Worm (Caenorhabditis elegans) whole organism, early embryonic: Measurements from ENCODE around the gene Y105C5B.3.

Source experiments
- B0310.2 ChIP-seq: sonication (generic microtip); optimal IDR thresholded peaks from 2 replicates; lab custom pipeline; 2016; ENCODE audit warnings: mild to moderate bottlenecking, missing genetic modification characterization, missing compliant biosample characterization
- aly-1 ChIP-seq: sonication (generic microtip); optimal IDR thresholded peaks from 2 replicates; lab custom pipeline; 2016; ENCODE audit warnings: missing genetic modification characterization, missing compliant biosample characterization
- ama-1 ChIP-seq: fragments of 150-350 bp; optimal IDR thresholded peaks from 2 replicates; lab custom pipeline; 2014
- ceh-36 ChIP-seq: sonication (generic microtip); optimal IDR thresholded peaks from 2 replicates; lab custom pipeline; 2016; ENCODE audit warnings: missing genetic modification characterization, inconsistent platforms, missing compliant biosample characterization
- ets-7 ChIP-seq: sonication (generic microtip); optimal IDR thresholded peaks from 2 replicates; lab custom pipeline; 2016; ENCODE audit warnings: missing genotype, missing genetic modification characterization, missing compliant biosample characterization
- hmbx-1 ChIP-seq: sonication (generic microtip); optimal IDR thresholded peaks from 2 replicates; lab custom pipeline; 2016; ENCODE audit warnings: mild to moderate bottlenecking, missing genetic modification characterization, missing compliant biosample characterization
- hmg-4 ChIP-seq: fragments of 200-800 bp; sonication (Bioruptor generic); optimal IDR thresholded peaks from 2 replicates; lab custom pipeline; 2018; ENCODE audit warnings: mild to moderate bottlenecking, missing genetic modification characterization, missing compliant biosample characterization
- pes-1 ChIP-seq: fragments of 200-800 bp; sonication (Bioruptor generic); IDR thresholded peaks from 2 replicates; pipeline ENCODE4 v1.3.6; 2022; ENCODE audit warnings: missing genetic modification reagents, missing genetic modification characterization, missing compliant biosample characterization
- scrt-1 ChIP-seq: fragments of 200-800 bp; sonication (Bioruptor generic); IDR thresholded peaks from 2 replicates; pipeline ENCODE4 v1.3.6; 2022; ENCODE audit warnings: missing genetic modification characterization, missing compliant biosample characterization
- tbx-11 ChIP-seq: fragments of 200-800 bp; sonication (Bioruptor generic); IDR thresholded peaks from 2 replicates; pipeline ENCODE4 v1.3.6; 2022; ENCODE audit warnings: missing genetic modification characterization, missing compliant biosample characterization
- tbx-37 ChIP-seq: fragments of 200-800 bp; sonication (Bioruptor generic); conservative IDR thresholded peaks from 2 replicates; pipeline ENCODE4 v1.3.6; 2022; ENCODE audit warnings: missing genetic modification reagents, missing genetic modification characterization, missing compliant biosample characterization

- no peak for TF ChIP-seq B0310.2 (tag; lab: Kevin White, UChicago)
- no peak for TF ChIP-seq ama-1 (lab: Kevin White, UChicago)
- TF ChIP-seq ceh-36: no peak
- no peak for TF ChIP-seq aly-1 (tag; lab: Kevin White, UChicago)
- TF ChIP-seq ets-7: no peak
- TF ChIP-seq hmbx-1: no peak
- no peak for TF ChIP-seq tbx-11 (GFP tag; lab: Robert Waterston, UW)
- no peak for TF ChIP-seq scrt-1
- TF ChIP-seq pes-1 (GFP tag; lab: Robert Waterston, UW): no peak
- no peak for TF ChIP-seq hmg-4 (GFP tag; lab: Kevin White, UChicago)
- TF ChIP-seq tbx-37: no peak
These were observed 39.0 kb downstream of the Y105C5B.3 start for ce11 chrIV:15923000-15923399.
